Worm (Caenorhabditis elegans) whole organism, early embryonic: ENCODE data around the gene T22B2.1.

ENCODE experiments used
- ama-1 ChIP-seq: fragments of 150-350 bp; optimal IDR thresholded peaks from 2 replicates; lab custom pipeline; 2014
- tbx-11 ChIP-seq: fragments of 200-800 bp; sonication (Bioruptor generic); IDR thresholded peaks from 2 replicates; pipeline ENCODE4 v1.3.6; 2022; ENCODE audit warnings: missing genetic modification characterization, missing compliant biosample characterization

DNA sequence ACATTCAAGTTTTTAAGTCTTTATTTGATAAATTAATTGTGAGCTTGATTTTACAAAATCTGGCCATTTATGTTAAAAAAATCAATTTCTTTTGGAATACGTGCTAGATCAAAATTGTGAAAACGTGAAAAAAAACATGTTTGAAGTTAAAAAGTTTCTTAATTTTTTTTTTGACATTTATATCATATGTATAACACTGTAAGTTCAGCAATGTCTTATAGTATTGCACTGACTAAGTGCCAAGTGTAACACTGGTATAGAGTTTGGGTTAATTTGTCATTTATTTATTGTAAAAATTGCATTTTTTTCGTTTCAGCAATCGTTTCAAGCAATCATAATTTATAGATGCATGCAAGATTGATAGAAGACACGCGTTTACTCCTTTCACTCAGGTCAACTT, 12.0 kb downstream of the T22B2.1 start:
- no peak for TF ChIP-seq ama-1 (lab: Kevin White, UChicago)
- no peak for TF ChIP-seq tbx-11
